Worm (Caenorhabditis elegans) whole organism, mixed stage, embryonic: ENCODE measurements around the gene EGAP2.1.

Experiments used
- ceh-43 ChIP-seq: fragments of 200-800 bp; sonication (Bioruptor generic); optimal IDR thresholded peaks from 2 replicates; lab custom pipeline; 2018; ENCODE audit warnings: mild to moderate bottlenecking, missing genetic modification characterization, moderate library complexity, missing compliant biosample characterization
- elt-1 ChIP-seq: sonication (generic microtip); optimal IDR thresholded peaks from 2 replicates; lab custom pipeline; 2017; ENCODE audit warnings: missing genetic modification characterization, mild to moderate bottlenecking, missing compliant biosample characterization, antibody characterized with exemption, moderate library complexity, borderline replicate concordance; ENCODE audit not compliant: insufficient read depth
- elt-3 ChIP-seq: fragments of 150-350 bp; optimal IDR thresholded peaks from 2 replicates; lab custom pipeline; 2014; ENCODE audit warnings: missing biosample characterization, missing genetic modification characterization
- lsy-2 ChIP-seq: fragments of 150-350 bp; optimal IDR thresholded peaks from 2 replicates; lab custom pipeline; 2014; ENCODE audit warnings: missing biosample characterization, missing genetic modification characterization
- mab-5 ChIP-seq: fragments of 150-350 bp; optimal IDR thresholded peaks from 2 replicates; lab custom pipeline; 2014; ENCODE audit warnings: missing biosample characterization, missing genetic modification characterization
- mep-1 ChIP-seq: fragments of 150-350 bp; optimal IDR thresholded peaks from 2 replicates; lab custom pipeline; 2017; ENCODE audit warnings: missing biosample characterization, missing genetic modification reagents, missing genetic modification characterization, inconsistent platforms
- nhr-12 ChIP-seq: fragments of 150-350 bp; optimal IDR thresholded peaks from 2 replicates; lab custom pipeline; 2014; ENCODE audit warnings: missing biosample characterization, missing genetic modification characterization
- nhr-237 ChIP-seq: fragments of 150-350 bp; optimal IDR thresholded peaks from 2 replicates; lab custom pipeline; 2014; ENCODE audit warnings: missing biosample characterization, missing genetic modification characterization
- nhr-28 ChIP-seq: fragments of 150-350 bp; optimal IDR thresholded peaks from 2 replicates; lab custom pipeline; 2014; ENCODE audit warnings: missing biosample characterization, missing genetic modification characterization
- nhr-76 ChIP-seq: sonication (generic microtip); optimal IDR thresholded peaks from 2 replicates; lab custom pipeline; 2017; ENCODE audit warnings: missing biosample characterization, missing genetic modification characterization
- snpc-4 ChIP-seq: fragments of 150-350 bp; optimal IDR thresholded peaks from 2 replicates; lab custom pipeline; 2014; ENCODE audit warnings: missing biosample characterization, missing genetic modification characterization
- unc-120 ChIP-seq: sonication (generic microtip); optimal IDR thresholded peaks from 2 replicates; lab custom pipeline; 2017; ENCODE audit warnings: missing genetic modification characterization, missing compliant biosample characterization; ENCODE audit not compliant: poor library complexity, severe bottlenecking
- ztf-11 ChIP-seq: fragments of 150-350 bp; optimal IDR thresholded peaks from 2 replicates; lab custom pipeline; 2014; ENCODE audit warnings: missing biosample characterization, missing genetic modification characterization

DNA sequence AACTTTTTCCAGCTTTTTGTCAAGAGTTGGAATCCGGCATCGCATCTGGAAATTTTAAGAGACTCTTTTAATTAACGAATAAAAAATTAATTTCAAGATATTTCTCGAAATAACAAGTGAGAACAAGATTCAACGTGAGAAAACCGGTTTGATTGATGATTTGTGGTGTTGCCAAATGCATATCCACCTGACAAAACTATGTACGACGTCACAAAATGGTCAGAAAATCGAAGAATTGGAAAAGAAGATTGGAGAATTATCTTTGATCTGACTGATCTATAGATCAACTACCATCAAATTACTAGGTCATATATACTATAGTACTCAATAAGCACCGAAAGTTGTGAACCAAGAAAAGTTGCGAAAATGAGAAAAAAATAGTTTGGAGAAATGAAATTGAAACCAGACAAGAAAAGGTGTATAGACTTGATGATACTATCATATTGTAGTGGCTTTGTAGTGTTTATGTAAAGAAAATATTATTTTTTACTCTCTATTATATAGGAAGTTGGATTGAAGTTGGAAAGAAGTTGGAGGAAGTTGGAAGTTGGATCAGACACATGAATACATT is 15.7 kb downstream of the EGAP2.1 start, which contains the start of gene ptr-6:
- no peak for TF ChIP-seq mab-5
- no peak for TF ChIP-seq unc-120 (tag; lab: Kevin White, UChicago)
- TF ChIP-seq ceh-43: no peak
- no peak for TF ChIP-seq elt-3
- no peak for TF ChIP-seq nhr-237 (tag; lab: Kevin White, UChicago)
- no peak for TF ChIP-seq nhr-28 (tag; lab: Kevin White, UChicago)
- TF ChIP-seq lsy-2: no peak
- no peak for TF ChIP-seq ztf-11 (tag; lab: Kevin White, UChicago)
- TF ChIP-seq nhr-12 (tag; lab: Kevin White, UChicago): no peak
- no peak for TF ChIP-seq snpc-4 (tag; lab: Kevin White, UChicago)
- no peak for TF ChIP-seq mep-1
- no peak for TF ChIP-seq nhr-76 (tag; lab: Kevin White, UChicago)
- no peak for TF ChIP-seq elt-1 (tag; lab: Kevin White, UChicago)
